Fruit fly (Drosophila melanogaster) whole organism, pupa: ENCODE results near the gene Tbc1d8-9.

ENCODE experiments used
- CG10348 ChIP-seq: fragments of 200-800 bp; sonication (Bioruptor generic); IDR thresholded peaks from 2 replicates; pipeline ENCODE4 v1.3.6; 2022; ENCODE audit warnings: missing biosample characterization, missing genetic modification characterization
- CG12605 ChIP-seq: fragments of 200-800 bp; sonication (Bioruptor generic); IDR thresholded peaks from 2 replicates; pipeline ENCODE4 v1.3.6; 2022; ENCODE audit warnings: missing biosample characterization, missing genetic modification characterization
- CG13204 ChIP-seq: fragments of 200-800 bp; sonication (Bioruptor generic); optimal IDR thresholded peaks from 2 replicates; lab custom pipeline; 2018; ENCODE audit warnings: missing biosample characterization, mild to moderate bottlenecking, missing genetic modification characterization, moderate library complexity
- CG14655 ChIP-seq: fragments of 200-800 bp; sonication (Bioruptor generic); optimal IDR thresholded peaks from 3 replicates; lab custom pipeline; 2017; ENCODE audit warnings: mild to moderate bottlenecking, missing biosample characterization, missing genetic modification reagents, missing genetic modification characterization
- CG15710 ChIP-seq: fragments of 200-800 bp; sonication (Bioruptor generic); optimal IDR thresholded peaks from 2 replicates; lab custom pipeline; 2018; ENCODE audit warnings: missing biosample characterization, mild to moderate bottlenecking, missing genetic modification characterization, moderate library complexity
- CG17806 ChIP-seq: fragments of 200-800 bp; sonication (Bioruptor generic); optimal IDR thresholded peaks from 2 replicates; lab custom pipeline; 2018; ENCODE audit warnings: missing biosample characterization, mild to moderate bottlenecking, missing genetic modification characterization, moderate library complexity
- CG32121 ChIP-seq: fragments of 200-800 bp; sonication (Bioruptor generic); IDR thresholded peaks from 2 replicates; pipeline ENCODE4 v1.3.6; 2022; ENCODE audit warnings: missing biosample characterization, missing genetic modification characterization
- CG34367 ChIP-seq: fragments of 200-800 bp; sonication (Bioruptor generic); optimal IDR thresholded peaks from 2 replicates; lab custom pipeline; 2018; ENCODE audit warnings: missing biosample characterization, mild to moderate bottlenecking, missing genetic modification characterization
- CG4496 ChIP-seq: fragments of 200-800 bp; sonication (Bioruptor generic); IDR thresholded peaks from 3 replicates; pipeline ENCODE4 v1.3.6; 2022; ENCODE audit warnings: missing biosample characterization, missing genetic modification characterization
- CG8159 ChIP-seq: fragments of 200-800 bp; sonication (Bioruptor generic); optimal IDR thresholded peaks from 3 replicates; lab custom pipeline; 2018; ENCODE audit warnings: missing biosample characterization, mild to moderate bottlenecking, missing genetic modification characterization, moderate library complexity
- CG8301 ChIP-seq: fragments of 200-800 bp; sonication (Bioruptor generic); optimal IDR thresholded peaks from 2 replicates; lab custom pipeline; 2018; ENCODE audit warnings: missing biosample characterization, mild to moderate bottlenecking, missing genetic modification characterization
- CG9948 ChIP-seq: fragments of 200-800 bp; sonication (Bioruptor generic); optimal IDR thresholded peaks from 2 replicates; lab custom pipeline; 2018; ENCODE audit warnings: missing biosample characterization, mild to moderate bottlenecking, missing genetic modification characterization, moderate library complexity
- D1 ChIP-seq: fragments of 200-800 bp; sonication (Bioruptor generic); optimal IDR thresholded peaks from 2 replicates; lab custom pipeline; 2018; ENCODE audit warnings: missing biosample characterization, mild to moderate bottlenecking, missing genetic modification characterization, moderate library complexity
- EcR ChIP-seq: fragments of 200-800 bp; sonication (Bioruptor generic); optimal IDR thresholded peaks from 3 replicates; lab custom pipeline; 2019; ENCODE audit warnings: missing biosample characterization, missing genetic modification characterization, mild to moderate bottlenecking, moderate library complexity, missing genetic modification reagents
- Ets98B ChIP-seq: fragments of 200-800 bp; sonication (Bioruptor generic); IDR thresholded peaks from 2 replicates; pipeline ENCODE4 v1.3.6; 2022; ENCODE audit warnings: missing biosample characterization, missing genetic modification characterization
- Pif1A ChIP-seq: fragments of 200-800 bp; sonication (Bioruptor generic); optimal IDR thresholded peaks from 3 replicates; lab custom pipeline; 2016; ENCODE audit warnings: missing biosample characterization, missing genetic modification characterization
- Pif1B ChIP-seq: fragments of 200-800 bp; sonication (Bioruptor generic); optimal IDR thresholded peaks from 3 replicates; lab custom pipeline; 2016; ENCODE audit warnings: missing biosample characterization, missing genetic modification characterization
- Snoo ChIP-seq: fragments of 200-800 bp; sonication (Bioruptor generic); optimal IDR thresholded peaks from 3 replicates; lab custom pipeline; 2017; ENCODE audit warnings: missing biosample characterization, mild to moderate bottlenecking, missing genetic modification characterization, inconsistent platforms
- fd96Ca ChIP-seq: fragments of 200-800 bp; sonication (Bioruptor generic); IDR thresholded peaks from 3 replicates; pipeline ENCODE4 v1.3.6; 2022; ENCODE audit warnings: missing biosample characterization, missing genetic modification characterization
- gl ChIP-seq: fragments of 200-800 bp; sonication (Bioruptor generic); optimal IDR thresholded peaks from 2 replicates; lab custom pipeline; 2018; ENCODE audit warnings: missing biosample characterization, mild to moderate bottlenecking, missing genetic modification characterization
- rn ChIP-seq: fragments of 200-800 bp; sonication (Bioruptor generic); IDR thresholded peaks from 2 replicates; pipeline ENCODE4 v1.3.6; 2022; ENCODE audit warnings: missing biosample characterization, missing genetic modification characterization

Gene Tbc1d8-9

DNA sequence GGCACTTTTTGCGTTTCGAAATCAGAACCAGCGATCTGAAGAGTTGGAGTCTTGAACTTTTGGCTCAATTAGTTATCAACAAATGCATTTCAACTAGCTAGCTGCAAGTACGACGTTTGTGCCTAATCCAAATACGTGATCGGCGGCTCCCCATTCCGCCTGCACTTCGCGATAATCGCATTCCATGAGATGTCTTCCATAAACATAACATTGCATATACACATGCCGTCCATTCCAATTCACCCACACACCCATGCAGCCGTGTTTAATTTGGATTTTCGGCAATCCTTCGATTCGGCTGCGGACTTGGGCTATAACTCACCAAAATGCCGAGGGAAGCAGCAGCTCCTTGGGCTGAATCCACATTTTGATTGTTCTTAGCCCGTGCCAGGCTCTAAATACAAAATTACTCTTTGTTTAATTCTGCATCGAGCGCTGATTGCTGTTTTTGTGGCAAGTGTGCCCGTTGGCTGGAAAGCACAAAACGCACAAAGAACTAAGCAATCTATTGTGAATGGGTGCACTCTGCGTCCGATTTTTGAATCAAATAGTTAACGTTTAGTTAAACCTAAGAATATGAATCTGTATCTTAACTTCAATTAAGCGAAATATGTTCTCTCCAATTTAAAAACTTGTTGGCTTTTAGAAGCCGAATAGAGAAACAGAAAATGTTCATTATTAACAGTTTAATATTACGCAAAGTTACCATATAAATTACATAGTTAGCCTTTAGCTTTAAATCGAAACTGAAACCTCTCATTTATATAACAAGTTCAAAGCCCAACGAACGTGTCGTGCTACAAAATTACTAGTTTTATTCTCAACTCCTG lies at the start of gene Tbc1d8-9, which contains the start of gene CG32436:
Gene Tbc1d8-9, minus strand, starts transcription at position 463 of the 830 bp plus-strand sequence.
Gene CG32436, plus strand, starts transcription at position 780 of the 830 bp plus-strand sequence.
- TF ChIP-seq CG10348 (GFP tag; lab: Robert Waterston, UW) (no peak), CG34367 (tag; lab: Kevin White, UChicago) (no peak), rn (GFP tag; lab: Robert Waterston, UW) (no peak), CG4496 (GFP tag; lab: Robert Waterston, UW) (peak; percentile 56; the same call in 2 of the 3 replicates), fd96Ca (GFP tag; lab: Robert Waterston, UW) (peak; percentile 66; the same call in 1 of the 3 replicates), Pif1A (GFP tag; lab: Kevin White, UChicago) (no peak), CG15710 (tag; lab: Kevin White, UChicago) (no peak), Snoo (no peak), EcR (GFP tag; lab: Kevin White, UChicago) (peak; percentile 8), gl (tag; lab: Kevin White, UChicago) (no peak), Ets98B (GFP tag; lab: Robert Waterston, UW) (peak; percentile 59; the same call in 1 of the 2 replicates), CG8301 (tag; lab: Kevin White, UChicago) (no peak), D1 (tag; lab: Kevin White, UChicago) (no peak), Pif1B (GFP tag; lab: Kevin White, UChicago) (no peak), CG32121 (GFP tag; lab: Robert Waterston, UW) (peak; percentile 70), CG12605 (GFP tag; lab: Robert Waterston, UW) (peak; percentile 47; the same call in 1 of the 2 replicates), CG9948 (tag; lab: Kevin White, UChicago) (no peak), CG17806 (no peak), CG8159 (no peak), CG14655 (GFP tag; lab: Kevin White, UChicago) (no peak), CG13204 (no peak)

- TF ChIP-seq fd96Ca (GFP tag; lab: Robert Waterston, UW) (no peak), CG17806 (no peak), CG15710 (tag; lab: Kevin White, UChicago) (no peak), CG9948 (tag; lab: Kevin White, UChicago) (no peak), CG10348 (GFP tag; lab: Robert Waterston, UW) (no peak), Ets98B (GFP tag; lab: Robert Waterston, UW) (no peak)
Observed at dm6 chr3L:21390431-21390830, 46.9 kb upstream of the Tbc1d8-9 start.

- TF ChIP-seq CG12605 (GFP tag; lab: Robert Waterston, UW) (no peak), CG17806 (no peak), Ets98B (GFP tag; lab: Robert Waterston, UW) (no peak), gl (tag; lab: Kevin White, UChicago) (no peak), CG14655 (GFP tag; lab: Kevin White, UChicago) (no peak), Snoo (no peak), CG8301 (tag; lab: Kevin White, UChicago) (no peak), fd96Ca (GFP tag; lab: Robert Waterston, UW) (no peak), CG10348 (GFP tag; lab: Robert Waterston, UW) (no peak), CG9948 (tag; lab: Kevin White, UChicago) (no peak), CG15710 (tag; lab: Kevin White, UChicago) (no peak), rn (GFP tag; lab: Robert Waterston, UW) (no peak)
Observed at dm6 chr3L:21389758-21390157, 46.2 kb upstream of the Tbc1d8-9 start.

DNA sequence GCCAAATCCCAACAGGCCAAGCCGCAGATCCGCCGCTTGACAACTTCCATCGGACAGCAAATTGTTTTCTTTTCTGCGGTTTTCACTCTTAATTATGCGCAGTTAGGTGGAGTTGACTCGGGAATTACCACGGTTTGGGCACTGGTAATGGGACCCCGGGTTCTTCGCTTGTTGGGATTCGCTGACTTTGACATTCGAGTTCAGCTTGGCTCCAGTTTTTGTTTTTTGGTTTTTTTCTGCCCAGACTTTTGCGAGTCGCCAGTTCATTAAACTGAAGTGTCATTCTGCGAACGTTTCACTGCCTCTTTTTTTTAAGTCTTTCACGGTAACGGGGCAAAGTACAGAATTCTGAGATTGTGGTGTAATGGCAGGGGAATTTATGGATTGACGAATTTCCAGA lies 45.3 kb upstream of the Tbc1d8-9 start:
- TF ChIP-seq D1 (tag; lab: Kevin White, UChicago) = no peak
- TF ChIP-seq rn (GFP tag; lab: Robert Waterston, UW) = no peak
- TF ChIP-seq Pif1A (GFP tag; lab: Kevin White, UChicago) = no peak
- no peak for TF ChIP-seq Pif1B (GFP tag; lab: Kevin White, UChicago)
- TF ChIP-seq CG10348 (GFP tag; lab: Robert Waterston, UW) = no peak
- no peak for TF ChIP-seq CG34367 (tag; lab: Kevin White, UChicago)
- no peak for TF ChIP-seq EcR (GFP tag; lab: Kevin White, UChicago)
- no peak for TF ChIP-seq CG17806
- no peak for TF ChIP-seq CG12605 (GFP tag; lab: Robert Waterston, UW)

dm6 chr3L:21386917-21387316 lies 43.4 kb upstream of the Tbc1d8-9 start:
- TF ChIP-seq Pif1B (GFP tag; lab: Kevin White, UChicago) (no peak), Ets98B (GFP tag; lab: Robert Waterston, UW) (no peak), Pif1A (GFP tag; lab: Kevin White, UChicago) (no peak), CG8159 (no peak), Snoo (no peak), CG8301 (tag; lab: Kevin White, UChicago) (no peak), CG13204 (no peak), CG34367 (tag; lab: Kevin White, UChicago) (no peak), CG14655 (GFP tag; lab: Kevin White, UChicago) (no peak), EcR (GFP tag; lab: Kevin White, UChicago) (no peak), CG9948 (tag; lab: Kevin White, UChicago) (no peak), CG15710 (tag; lab: Kevin White, UChicago) (no peak), CG10348 (GFP tag; lab: Robert Waterston, UW) (no peak), rn (GFP tag; lab: Robert Waterston, UW) (no peak), gl (tag; lab: Kevin White, UChicago) (no peak), CG4496 (GFP tag; lab: Robert Waterston, UW) (no peak), CG12605 (GFP tag; lab: Robert Waterston, UW) (no peak), D1 (tag; lab: Kevin White, UChicago) (no peak), CG32121 (GFP tag; lab: Robert Waterston, UW) (no peak)
- TF ChIP-seq, all 21 proteins: peak for 0
